Fruit fly (Drosophila melanogaster): ENCODE data around the gene CG33673.

- peak; percentile 20 to 24 for TF ChIP-seq CTCF (optimal IDR thresholded peaks at IDR 0.05)
- no peak for TF ChIP-seq CG8478 (optimal IDR thresholded peaks at IDR 0.05)
Observed at dm6 chr2L:1954541-1954940, 8.0 kb upstream of the CG33673 start.

All from S2 (cell line).